Worm (Caenorhabditis elegans) whole organism, L2 larva: ENCODE results near the gene K01G5.10.
A peak's percentile ranks its signal among the peaks of the same experiment; 100 is the strongest.
"Not testable (repeated sequence)": the region's sequence is repeated elsewhere in the genome, so short reads cannot be mapped to it uniquely, and the experiment has no call there.

Experiments used
- F13H6.1 ChIP-seq: sonication (generic microtip); optimal IDR thresholded peaks from 2 replicates; lab custom pipeline; 2016; ENCODE audit warnings: missing genetic modification characterization, missing compliant biosample characterization
- R02D3.7 ChIP-seq: fragments of 150-350 bp; optimal IDR thresholded peaks from 2 replicates; lab custom pipeline; 2014; ENCODE audit warnings: missing biosample characterization, missing genetic modification characterization
- ZK546.5 ChIP-seq: sonication (generic microtip); optimal IDR thresholded peaks from 2 replicates; lab custom pipeline; 2017; ENCODE audit warnings: missing biosample characterization, missing genetic modification characterization
- aly-2 ChIP-seq: fragments of 150-350 bp; optimal IDR thresholded peaks from 2 replicates; lab custom pipeline; 2014; ENCODE audit warnings: missing biosample characterization, missing genetic modification characterization
- ama-1 ChIP-seq: fragments of 150-350 bp; optimal IDR thresholded peaks from 2 replicates; lab custom pipeline; 2018; ENCODE audit warnings: inconsistent platforms
- blmp-1 ChIP-seq: sonication (generic microtip); optimal IDR thresholded peaks from 2 replicates; lab custom pipeline; 2017; ENCODE audit warnings: missing genetic modification characterization, mild to moderate bottlenecking, missing compliant biosample characterization, antibody characterized with exemption, moderate library complexity; ENCODE audit not compliant: insufficient read depth
- ceh-16 ChIP-seq: fragments of 150-350 bp; optimal IDR thresholded peaks from 2 replicates; lab custom pipeline; 2014; ENCODE audit warnings: missing biosample characterization, missing genetic modification characterization
- ceh-82 ChIP-seq: fragments of 150-350 bp; optimal IDR thresholded peaks from 2 replicates; lab custom pipeline; 2014; ENCODE audit warnings: missing biosample characterization, missing genetic modification characterization
- crh-2 ChIP-seq: sonication (generic microtip); optimal IDR thresholded peaks from 2 replicates; lab custom pipeline; 2017; ENCODE audit warnings: missing biosample characterization, missing genetic modification characterization
- egl-27 ChIP-seq: sonication (generic microtip); optimal IDR thresholded peaks from 3 replicates; lab custom pipeline; 2017; ENCODE audit warnings: missing biosample characterization, missing genetic modification reagents, missing genetic modification characterization
- fos-1 ChIP-seq: fragments of 150-350 bp; optimal IDR thresholded peaks from 2 replicates; lab custom pipeline; 2014; ENCODE audit warnings: missing biosample characterization, missing genetic modification characterization
- gmeb-1 ChIP-seq: fragments of 150-350 bp; optimal IDR thresholded peaks from 2 replicates; lab custom pipeline; 2014; ENCODE audit warnings: missing biosample characterization, missing genetic modification characterization
- lin-11 ChIP-seq: fragments of 150-350 bp; sonication (generic microtip); optimal IDR thresholded peaks from 2 replicates; lab custom pipeline; 2014; ENCODE audit warnings: missing biosample characterization, missing genetic modification characterization, inconsistent platforms, mixed read lengths
- lin-13 ChIP-seq: fragments of 150-350 bp; optimal IDR thresholded peaks from 2 replicates; lab custom pipeline; 2014; ENCODE audit warnings: missing biosample characterization, missing genetic modification reagents, missing genetic modification characterization
- lin-39 ChIP-seq: fragments of 150-350 bp; optimal IDR thresholded peaks from 2 replicates; lab custom pipeline; 2014; ENCODE audit warnings: missing biosample characterization, missing genetic modification reagents, missing genetic modification characterization
- lsy-2 ChIP-seq, 2 experiments: fragments of 150-350 bp in 1 of 2; sonication (generic microtip) in 1 of 2; optimal IDR thresholded peaks; 2 replicates each; lab custom pipeline; 2014 to 2017; ENCODE audit warnings: missing biosample characterization in 2 of 2, missing genetic modification characterization in 2 of 2
- mab-5 ChIP-seq: fragments of 150-350 bp; optimal IDR thresholded peaks from 2 replicates; lab custom pipeline; 2014; ENCODE audit warnings: missing biosample characterization, missing genetic modification characterization
- nhr-10 ChIP-seq: sonication (generic microtip); optimal IDR thresholded peaks from 2 replicates; lab custom pipeline; 2017; ENCODE audit warnings: missing biosample characterization, missing genetic modification characterization
- nhr-11 ChIP-seq: fragments of 150-350 bp; optimal IDR thresholded peaks from 2 replicates; lab custom pipeline; 2014; ENCODE audit warnings: missing biosample characterization, missing genetic modification characterization
- nhr-129 ChIP-seq: fragments of 150-350 bp; optimal IDR thresholded peaks from 2 replicates; lab custom pipeline; 2014; ENCODE audit warnings: missing biosample characterization, missing genetic modification characterization
- nhr-21 ChIP-seq: fragments of 150-350 bp; optimal IDR thresholded peaks from 2 replicates; lab custom pipeline; 2014; ENCODE audit warnings: missing biosample characterization, missing genetic modification characterization
- nhr-23 ChIP-seq: fragments of 150-350 bp; optimal IDR thresholded peaks from 2 replicates; lab custom pipeline; 2014; ENCODE audit warnings: missing biosample characterization, missing genetic modification reagents, missing genetic modification characterization
- nhr-25 ChIP-seq: fragments of 150-350 bp; sonication (generic microtip); optimal IDR thresholded peaks from 3 replicates; lab custom pipeline; 2014; ENCODE audit warnings: missing biosample characterization, missing genetic modification characterization
- nhr-77 ChIP-seq: fragments of 150-350 bp; optimal IDR thresholded peaks from 2 replicates; lab custom pipeline; 2014; ENCODE audit warnings: missing biosample characterization, missing genetic modification characterization
- peb-1 ChIP-seq: fragments of 150-350 bp; optimal IDR thresholded peaks from 2 replicates; lab custom pipeline; 2014; ENCODE audit warnings: missing biosample characterization, missing genetic modification characterization
- sem-4 ChIP-seq: fragments of 150-350 bp; optimal IDR thresholded peaks from 2 replicates; lab custom pipeline; 2014; ENCODE audit warnings: missing biosample characterization, missing genetic modification reagents, missing genetic modification characterization
- skn-1 ChIP-seq: sonication (generic microtip); optimal IDR thresholded peaks from 2 replicates; lab custom pipeline; 2017; ENCODE audit warnings: missing biosample characterization, missing genetic modification characterization
- sma-3 ChIP-seq: sonication (generic microtip); optimal IDR thresholded peaks from 2 replicates; lab custom pipeline; 2016; ENCODE audit warnings: missing genetic modification reagents, missing genetic modification characterization, missing compliant biosample characterization
- sma-9 ChIP-seq, 2 experiments: fragments of 150-350 bp in 1 of 2; sonication (generic microtip) in 1 of 2; optimal IDR thresholded peaks; 2 replicates each; lab custom pipeline; 2014 to 2016; ENCODE audit warnings: missing genetic modification characterization in 2 of 2, mild to moderate bottlenecking in 1 of 2, missing biosample characterization in 1 of 2, missing compliant biosample characterization in 1 of 2, missing genetic modification reagents in 1 of 2, moderate library complexity in 1 of 2
- snpc-4 ChIP-seq: fragments of 150-350 bp; optimal IDR thresholded peaks from 2 replicates; lab custom pipeline; 2014; ENCODE audit warnings: missing biosample characterization, missing genetic modification characterization
- unc-39 ChIP-seq: fragments of 150-350 bp; optimal IDR thresholded peaks from 2 replicates; lab custom pipeline; 2014; ENCODE audit warnings: missing biosample characterization, missing genetic modification characterization
- unc-55 ChIP-seq: fragments of 150-350 bp; sonication (generic microtip); optimal IDR thresholded peaks from 3 replicates; lab custom pipeline; 2014; ENCODE audit warnings: missing biosample characterization, missing genetic modification reagents, missing genetic modification characterization
- zag-1 ChIP-seq: fragments of 150-350 bp; optimal IDR thresholded peaks from 2 replicates; lab custom pipeline; 2014; ENCODE audit warnings: missing biosample characterization, missing genetic modification characterization
- ztf-1 ChIP-seq: fragments of 200-800 bp; sonication (Bioruptor generic); conservative IDR thresholded peaks from 2 replicates; pipeline ENCODE4 v1.3.6; 2022; ENCODE audit warnings: missing genetic modification characterization, missing compliant biosample characterization
- ztf-11 ChIP-seq: sonication (generic microtip); optimal IDR thresholded peaks from 2 replicates; lab custom pipeline; 2017; ENCODE audit warnings: missing biosample characterization, missing genetic modification characterization
- ztf-4 ChIP-seq: fragments of 150-350 bp; optimal IDR thresholded peaks from 2 replicates; lab custom pipeline; 2014; ENCODE audit warnings: missing biosample characterization, missing genetic modification characterization

The K01G5.10 gene

ce11 chrIII:10759050-10760023, 1.0 kb upstream of the K01G5.10 start, which contains the start of gene tasp-1 (continued):
- TF ChIP-seq sem-4 (tag; lab: Kevin White, UChicago), result peak; percentile 99
- TF ChIP-seq ZK546.5 (tag; lab: Kevin White, UChicago), result peak; percentile 93
- peak; percentile 99 for TF ChIP-seq sma-9 (GFP tag; optimal IDR thresholded peaks at IDR 0.05; lab: Kevin White, UChicago)
- no peak for TF ChIP-seq sma-9 (tag; optimal IDR thresholded peaks at IDR 0.05; lab: Kevin White, UChicago)
- TF ChIP-seq fos-1 (tag; lab: Kevin White, UChicago), result peak; percentile 100
- peak; percentile 95 for TF ChIP-seq skn-1 (tag; lab: Kevin White, UChicago)
- TF ChIP-seq F13H6.1, result peak; percentile 100
- TF ChIP-seq aly-2 (tag; lab: Kevin White, UChicago), result no peak
- TF ChIP-seq ztf-11 (tag; lab: Kevin White, UChicago), result peak; percentile 80
- peak; percentile 100 for TF ChIP-seq ceh-82 (tag; lab: Kevin White, UChicago)

- no peak for TF ChIP-seq lin-39 (tag; lab: Kevin White, UChicago)
- no peak for TF ChIP-seq egl-27 (tag; lab: Kevin White, UChicago)
- no peak for TF ChIP-seq unc-39 (tag; lab: Kevin White, UChicago)
- TF ChIP-seq peb-1 (tag; lab: Kevin White, UChicago), result no peak
- no peak for TF ChIP-seq nhr-23 (tag; lab: Kevin White, UChicago)
- no peak for TF ChIP-seq ztf-4 (tag; lab: Kevin White, UChicago)
- no peak for TF ChIP-seq zag-1 (tag; lab: Kevin White, UChicago)
- TF ChIP-seq nhr-25 (tag; lab: Kevin White, UChicago), result no peak
- no peak for TF ChIP-seq R02D3.7 (tag; lab: Kevin White, UChicago)
- TF ChIP-seq ztf-1 (GFP tag; lab: Robert Waterston, UW), result no peak
- no peak for TF ChIP-seq lin-13 (GFP tag; lab: Kevin White, UChicago)
- no peak for TF ChIP-seq nhr-77
- TF ChIP-seq nhr-10 (tag; lab: Kevin White, UChicago), result no peak
- TF ChIP-seq ztf-11 (tag; lab: Kevin White, UChicago), result no peak
Measured at ce11 chrIII:10757540-10757939, 782 bp downstream of the K01G5.10 start, which contains the start of gene rnf-113. Gene rnf-113 (minus strand): TSS chrIII:10757640.

- TF ChIP-seq snpc-4 (tag; lab: Kevin White, UChicago) (no peak), aly-2 (tag; lab: Kevin White, UChicago) (no peak)
Measured at ce11 chrIII:10755480-10756066, 2.7 kb downstream of the K01G5.10 start, which contains the start of gene hpl-2. Gene hpl-2 (minus strand): TSS chrIII:10755530.

ce11 chrIII:10754379-10754778, 3.9 kb downstream of the K01G5.10 start:
- TF ChIP-seq lin-11 (tag; lab: Kevin White, UChicago) (no peak), gmeb-1 (peak; percentile 66)

- not testable (repeated sequence) for TF ChIP-seq lsy-2 (tag; optimal IDR thresholded peaks at IDR 0.05; lab: Kevin White, UChicago); ZK546.5 (tag; lab: Kevin White, UChicago); nhr-23 (tag; lab: Kevin White, UChicago)
Measured at ce11 chrIII:10750043-10750442, 8.3 kb downstream of the K01G5.10 start, which contains the start of gene enu-3.6. Gene enu-3.6 (plus strand): TSS chrIII:10750434.

ce11 chrIII:10747620-10748479, 10.5 kb downstream of the K01G5.10 start, which contains the start of the genes ran-1 and dkc-1:
Gene ran-1 (minus strand): TSS chrIII:10747728.
Gene dkc-1 (plus strand): TSS chrIII:10748429.
- no peak for TF ChIP-seq ztf-1 (GFP tag; lab: Robert Waterston, UW)
- peak; percentile 90 for TF ChIP-seq unc-55
- no peak for TF ChIP-seq ama-1 (lab: Kevin White, UChicago)
- TF ChIP-seq fos-1 (tag; lab: Kevin White, UChicago), result peak; percentile 58
- TF ChIP-seq sma-3 (GFP tag; lab: Kevin White, UChicago), result peak; percentile 10
- TF ChIP-seq nhr-23 (tag; lab: Kevin White, UChicago), result no peak
- TF ChIP-seq mab-5 (tag; lab: Kevin White, UChicago), result peak; percentile 7
- TF ChIP-seq F13H6.1, result peak; percentile 43
- TF ChIP-seq lsy-2 (tag; optimal IDR thresholded peaks at IDR 0.05; lab: Kevin White, UChicago), result peak; percentile 50 to 86
- peak; percentile 77 for TF ChIP-seq nhr-25 (tag; lab: Kevin White, UChicago)
- peak; percentile 44 for TF ChIP-seq lin-11 (tag; lab: Kevin White, UChicago)
- no peak for TF ChIP-seq nhr-11 (tag; lab: Kevin White, UChicago)
- TF ChIP-seq nhr-21 (tag; lab: Kevin White, UChicago), result peak; percentile 48
- peak; percentile 78 for TF ChIP-seq crh-2 (tag; lab: Kevin White, UChicago)
- peak; percentile 29 for TF ChIP-seq sem-4 (tag; lab: Kevin White, UChicago)
- peak; percentile 5 for TF ChIP-seq ceh-16 (tag; lab: Kevin White, UChicago)
- peak; percentile 35 for TF ChIP-seq blmp-1
- TF ChIP-seq gmeb-1, result peak; percentile 67
- TF ChIP-seq nhr-129 (tag; lab: Kevin White, UChicago), result peak; percentile 79
